Worm (Caenorhabditis elegans) whole organism, mixed stage, embryonic: ENCODE measurements around the gene unc-61.

Experiments
- M03D4.4 ChIP-seq: sonication (generic microtip); optimal IDR thresholded peaks from 2 replicates; lab custom pipeline; 2017; ENCODE audit warnings: mild to moderate bottlenecking, missing genetic modification characterization, missing compliant biosample characterization
- bed-3 ChIP-seq: fragments of 200-800 bp; sonication (Bioruptor generic); optimal IDR thresholded peaks from 3 replicates; lab custom pipeline; 2018; ENCODE audit warnings: mild to moderate bottlenecking, missing genetic modification characterization, moderate library complexity, missing compliant biosample characterization
- blmp-1 ChIP-seq: fragments of 150-350 bp; optimal IDR thresholded peaks from 2 replicates; lab custom pipeline; 2014; ENCODE audit warnings: missing biosample characterization, missing genetic modification characterization
- ceh-39 ChIP-seq: fragments of 150-350 bp; optimal IDR thresholded peaks from 2 replicates; lab custom pipeline; 2014; ENCODE audit warnings: missing biosample characterization, missing genetic modification characterization
- ceh-43 ChIP-seq: fragments of 200-800 bp; sonication (Bioruptor generic); optimal IDR thresholded peaks from 2 replicates; lab custom pipeline; 2018; ENCODE audit warnings: mild to moderate bottlenecking, missing genetic modification characterization, moderate library complexity, missing compliant biosample characterization
- ceh-83 ChIP-seq: fragments of 200-800 bp; sonication (Bioruptor generic); optimal IDR thresholded peaks from 2 replicates; lab custom pipeline; 2018; ENCODE audit warnings: mild to moderate bottlenecking, missing genetic modification characterization, missing compliant biosample characterization
- ces-1 ChIP-seq: fragments of 150-350 bp; optimal IDR thresholded peaks from 2 replicates; lab custom pipeline; 2014; ENCODE audit warnings: missing biosample characterization, missing genetic modification reagents, missing genetic modification characterization
- cnd-1 ChIP-seq: fragments of 200-800 bp; sonication (Bioruptor generic); optimal IDR thresholded peaks from 2 replicates; lab custom pipeline; 2018; ENCODE audit warnings: mild to moderate bottlenecking, missing genetic modification characterization, missing compliant biosample characterization
- drap-1 ChIP-seq: fragments of 200-800 bp; sonication (Bioruptor generic); optimal IDR thresholded peaks from 3 replicates; lab custom pipeline; 2018; ENCODE audit warnings: mild to moderate bottlenecking, missing genetic modification characterization, missing compliant biosample characterization
- elt-1 ChIP-seq: sonication (generic microtip); optimal IDR thresholded peaks from 2 replicates; lab custom pipeline; 2017; ENCODE audit warnings: missing genetic modification characterization, mild to moderate bottlenecking, missing compliant biosample characterization, antibody characterized with exemption, moderate library complexity, borderline replicate concordance; ENCODE audit not compliant: insufficient read depth
- elt-3 ChIP-seq: fragments of 150-350 bp; optimal IDR thresholded peaks from 2 replicates; lab custom pipeline; 2014; ENCODE audit warnings: missing biosample characterization, missing genetic modification characterization
- ham-2 ChIP-seq: fragments of 200-800 bp; sonication (Bioruptor generic); optimal IDR thresholded peaks from 2 replicates; lab custom pipeline; 2018; ENCODE audit warnings: mild to moderate bottlenecking, missing genetic modification characterization, missing compliant biosample characterization
- hlh-1 ChIP-seq: fragments of 150-350 bp; optimal IDR thresholded peaks from 2 replicates; lab custom pipeline; 2014; ENCODE audit warnings: missing biosample characterization, missing genetic modification reagents, missing genetic modification characterization
- lin-13 ChIP-seq: fragments of 150-350 bp; optimal IDR thresholded peaks from 2 replicates; lab custom pipeline; 2014; ENCODE audit warnings: missing biosample characterization, missing genetic modification characterization
- lin-32 ChIP-seq: fragments of 200-800 bp; sonication (Bioruptor generic); optimal IDR thresholded peaks from 2 replicates; lab custom pipeline; 2018; ENCODE audit warnings: mild to moderate bottlenecking, missing genetic modification characterization, missing compliant biosample characterization
- lsy-2 ChIP-seq: fragments of 150-350 bp; optimal IDR thresholded peaks from 2 replicates; lab custom pipeline; 2014; ENCODE audit warnings: missing biosample characterization, missing genetic modification characterization
- mab-5 ChIP-seq: fragments of 150-350 bp; optimal IDR thresholded peaks from 2 replicates; lab custom pipeline; 2014; ENCODE audit warnings: missing biosample characterization, missing genetic modification characterization
- mep-1 ChIP-seq: fragments of 150-350 bp; optimal IDR thresholded peaks from 2 replicates; lab custom pipeline; 2017; ENCODE audit warnings: missing biosample characterization, missing genetic modification reagents, missing genetic modification characterization, inconsistent platforms
- mls-2 ChIP-seq: sonication (generic microtip); optimal IDR thresholded peaks from 2 replicates; lab custom pipeline; 2016; ENCODE audit warnings: mild to moderate bottlenecking, missing genetic modification characterization, moderate library complexity, missing compliant biosample characterization
- nhr-12 ChIP-seq: fragments of 150-350 bp; optimal IDR thresholded peaks from 2 replicates; lab custom pipeline; 2014; ENCODE audit warnings: missing biosample characterization, missing genetic modification characterization
- nhr-2 ChIP-seq: fragments of 150-350 bp; optimal IDR thresholded peaks from 2 replicates; lab custom pipeline; 2014; ENCODE audit warnings: missing biosample characterization, missing genetic modification characterization
- nhr-237 ChIP-seq: fragments of 150-350 bp; optimal IDR thresholded peaks from 2 replicates; lab custom pipeline; 2014; ENCODE audit warnings: missing biosample characterization, missing genetic modification characterization
- nhr-28 ChIP-seq: fragments of 150-350 bp; optimal IDR thresholded peaks from 2 replicates; lab custom pipeline; 2014; ENCODE audit warnings: missing biosample characterization, missing genetic modification characterization
- nhr-76 ChIP-seq: sonication (generic microtip); optimal IDR thresholded peaks from 2 replicates; lab custom pipeline; 2017; ENCODE audit warnings: missing biosample characterization, missing genetic modification characterization
- pha-4 ChIP-seq: fragments of 150-350 bp; optimal IDR thresholded peaks from 2 replicates; lab custom pipeline; 2018; ENCODE audit warnings: missing biosample characterization, missing genetic modification reagents, missing genetic modification characterization
- sem-2 ChIP-seq: fragments of 200-800 bp; sonication (Bioruptor generic); optimal IDR thresholded peaks from 2 replicates; lab custom pipeline; 2018; ENCODE audit warnings: mild to moderate bottlenecking, missing genetic modification characterization, missing compliant biosample characterization
- snpc-4 ChIP-seq: fragments of 150-350 bp; optimal IDR thresholded peaks from 2 replicates; lab custom pipeline; 2014; ENCODE audit warnings: missing biosample characterization, missing genetic modification characterization
- sptf-1 ChIP-seq: sonication (generic microtip); optimal IDR thresholded peaks from 2 replicates; lab custom pipeline; 2017; ENCODE audit warnings: mild to moderate bottlenecking, missing genetic modification characterization, moderate library complexity, missing compliant biosample characterization
- tbx-8 ChIP-seq: fragments of 200-800 bp; sonication (Bioruptor generic); optimal IDR thresholded peaks from 2 replicates; lab custom pipeline; 2018; ENCODE audit warnings: mild to moderate bottlenecking, missing genetic modification characterization, moderate library complexity, missing compliant biosample characterization
- unc-120 ChIP-seq: sonication (generic microtip); optimal IDR thresholded peaks from 2 replicates; lab custom pipeline; 2017; ENCODE audit warnings: missing genetic modification characterization, missing compliant biosample characterization; ENCODE audit not compliant: poor library complexity, severe bottlenecking
- unc-62 ChIP-seq: fragments of 150-350 bp; optimal IDR thresholded peaks from 2 replicates; lab custom pipeline; 2014; ENCODE audit warnings: missing biosample characterization, missing genetic modification reagents, missing genetic modification characterization
- zip-8 ChIP-seq: fragments of 150-350 bp; optimal IDR thresholded peaks from 2 replicates; lab custom pipeline; 2014; ENCODE audit warnings: missing biosample characterization, missing genetic modification characterization
- ztf-11 ChIP-seq: fragments of 150-350 bp; optimal IDR thresholded peaks from 2 replicates; lab custom pipeline; 2014; ENCODE audit warnings: missing biosample characterization, missing genetic modification characterization

unc-61 gene

DNA sequence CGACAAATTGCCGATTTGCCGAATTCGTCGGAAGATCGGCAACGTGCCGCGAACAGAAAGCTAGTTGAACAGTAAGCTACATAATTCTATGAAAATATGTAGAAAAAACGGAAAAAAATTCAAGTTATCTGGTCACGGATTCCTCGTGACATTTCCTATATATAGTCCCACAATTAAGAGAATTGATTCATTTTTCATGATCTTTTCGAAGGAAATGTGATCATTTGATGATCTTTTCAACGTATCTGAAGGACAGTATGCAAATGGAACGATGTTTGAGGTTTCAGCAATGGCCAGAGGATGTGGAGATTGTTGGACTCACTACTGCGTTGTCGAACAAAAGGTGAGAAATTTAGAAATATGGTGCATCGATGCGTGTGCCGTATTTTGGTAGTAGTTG lies 26.1 kb downstream of the unc-61 start, which contains the start of gene R08A2.9:
Gene R08A2.9, plus strand, starts transcription at position 301 of the 400 bp plus-strand sequence.
- TF ChIP-seq ceh-83 (GFP tag; lab: Kevin White, UChicago) (no peak), pha-4 (tag; lab: Kevin White, UChicago) (no peak), mab-5 (tag; lab: Kevin White, UChicago) (no peak)

DNA sequence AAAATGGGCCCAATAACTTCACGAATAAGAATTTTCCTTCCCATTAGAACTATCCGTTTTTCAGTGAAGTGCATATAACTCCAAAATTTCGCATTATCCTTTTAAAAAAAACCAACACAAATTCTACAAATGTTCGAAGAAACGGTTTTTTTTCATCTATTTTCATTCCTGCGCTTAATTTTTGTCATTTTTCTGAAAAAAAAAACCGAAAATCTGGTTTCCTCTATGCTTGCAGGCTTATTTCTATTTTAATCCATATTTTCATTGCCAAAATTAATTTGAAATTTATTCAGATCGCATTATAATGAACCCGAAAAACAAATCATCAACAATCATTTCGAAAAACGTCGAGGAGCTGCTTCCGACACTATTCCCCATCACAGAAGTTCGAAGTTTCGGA lies 35.4 kb downstream of the unc-61 start, which contains the start of gene set-5:
Gene set-5, plus strand, starts transcription at position 301 of the 400 bp plus-strand sequence.
- TF ChIP-seq lsy-2 (tag; lab: Kevin White, UChicago) (no peak), ztf-11 (no peak), ceh-83 (GFP tag; lab: Kevin White, UChicago) (no peak), nhr-2 (tag; lab: Kevin White, UChicago) (no peak), M03D4.4 (tag; lab: Kevin White, UChicago) (no peak), nhr-12 (no peak), bed-3 (GFP tag; lab: Kevin White, UChicago) (no peak), sptf-1 (no peak), mls-2 (tag; lab: Kevin White, UChicago) (no peak)

DNA sequence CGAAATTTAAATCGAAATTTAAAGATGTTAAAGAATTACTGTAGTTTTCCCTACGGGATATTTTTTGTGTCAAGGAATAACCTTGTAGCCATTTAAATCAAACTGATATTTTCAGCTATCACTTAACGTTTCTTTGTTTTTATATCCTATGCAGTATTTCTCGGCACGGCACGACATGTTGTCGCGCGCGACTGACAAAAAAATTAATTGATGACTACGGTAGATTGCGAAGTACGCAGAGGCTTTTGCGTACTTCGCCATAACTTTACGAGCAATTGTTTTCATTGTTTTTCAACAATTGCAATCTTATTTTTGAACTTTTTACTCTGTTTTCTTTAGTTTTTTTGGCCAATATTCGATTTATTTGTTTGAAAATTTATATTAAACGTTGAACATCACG lies 36.0 kb downstream of the unc-61 start:
- TF ChIP-seq pha-4 (tag; lab: Kevin White, UChicago) (no peak), drap-1 (GFP tag; lab: Kevin White, UChicago) (no peak), bed-3 (GFP tag; lab: Kevin White, UChicago) (no peak), lsy-2 (tag; lab: Kevin White, UChicago) (peak; percentile 17)

ce11 chrV:14696604-14697307 lies 37.3 kb downstream of the unc-61 start, which contains the start of gene unc-112:
unc-112 (minus strand) TSS chrV:14696654.
- TF ChIP-seq ham-2 (peak; percentile 86), drap-1 (GFP tag; lab: Kevin White, UChicago) (peak; percentile 91), ceh-43 (no peak), zip-8 (no peak), sem-2 (GFP tag; lab: Kevin White, UChicago) (no peak), nhr-76 (tag; lab: Kevin White, UChicago) (no peak), mep-1 (tag; lab: Kevin White, UChicago) (peak; percentile 66), elt-3 (peak; percentile 14), snpc-4 (tag; lab: Kevin White, UChicago) (no peak), tbx-8 (GFP tag; lab: Kevin White, UChicago) (no peak), nhr-2 (tag; lab: Kevin White, UChicago) (peak; percentile 72), sptf-1 (peak; percentile 77), nhr-12 (no peak), ceh-39 (peak; percentile 6), lin-32 (no peak), blmp-1 (tag; lab: Kevin White, UChicago) (no peak), M03D4.4 (tag; lab: Kevin White, UChicago) (peak; percentile 42), mls-2 (tag; lab: Kevin White, UChicago) (peak; percentile 89), nhr-237 (tag; lab: Kevin White, UChicago) (peak; percentile 31), hlh-1 (tag; lab: Kevin White, UChicago) (peak; percentile 98), elt-1 (tag; lab: Kevin White, UChicago) (no peak), unc-120 (tag; lab: Kevin White, UChicago) (peak; percentile 99), lin-13 (tag; lab: Kevin White, UChicago) (peak; percentile 15), pha-4 (tag; lab: Kevin White, UChicago) (peak; percentile 80), ztf-11 (peak; percentile 78), lsy-2 (tag; lab: Kevin White, UChicago) (peak; percentile 35), unc-62 (GFP tag; lab: Kevin White, UChicago) (peak; percentile 97), nhr-28 (tag; lab: Kevin White, UChicago) (no peak), ces-1 (GFP tag; lab: Kevin White, UChicago) (peak; percentile 90), cnd-1 (peak; percentile 76)
